Fruit fly (Drosophila melanogaster) whole organism, prepupa: Measurements from ENCODE around the gene CG18661.

Experiments
- CG10631 ChIP-seq: fragments of 200-800 bp; sonication (Bioruptor generic); optimal IDR thresholded peaks from 2 replicates; lab custom pipeline; 2016; ENCODE audit warnings: missing biosample characterization, missing genetic modification characterization
- CG15336 ChIP-seq: fragments of 200-800 bp; sonication (Bioruptor generic); IDR thresholded peaks from 2 replicates; pipeline ENCODE4 v1.3.6; 2022; ENCODE audit warnings: missing biosample characterization, missing genetic modification characterization
- CG16779 ChIP-seq: fragments of 200-800 bp; sonication (Bioruptor generic); optimal IDR thresholded peaks from 3 replicates; lab custom pipeline; 2017; ENCODE audit warnings: missing biosample characterization, mild to moderate bottlenecking, missing genetic modification characterization
- CG31627 ChIP-seq: fragments of 200-800 bp; sonication (Bioruptor generic); optimal IDR thresholded peaks from 3 replicates; lab custom pipeline; 2016; ENCODE audit warnings: missing biosample characterization, missing genetic modification characterization
- CG6792 ChIP-seq: fragments of 200-800 bp; sonication (Bioruptor generic); optimal IDR thresholded peaks from 3 replicates; lab custom pipeline; 2016; ENCODE audit warnings: missing biosample characterization, missing genetic modification characterization
- CG6808 ChIP-seq: fragments of 200-800 bp; sonication (Bioruptor generic); optimal IDR thresholded peaks from 3 replicates; lab custom pipeline; 2017; ENCODE audit warnings: missing biosample characterization, missing genetic modification characterization, mild to moderate bottlenecking, moderate library complexity, missing genetic modification reagents
- CG7368 ChIP-seq: fragments of 200-800 bp; sonication (Bioruptor generic); optimal IDR thresholded peaks from 3 replicates; lab custom pipeline; 2016; ENCODE audit warnings: missing biosample characterization, missing genetic modification characterization
- CG8119 ChIP-seq: fragments of 200-800 bp; sonication (Bioruptor generic); IDR thresholded peaks from 3 replicates; pipeline ENCODE4 v1.3.6; 2022; ENCODE audit warnings: missing biosample characterization, missing genetic modification characterization
- CG8319 ChIP-seq: fragments of 200-800 bp; sonication (Bioruptor generic); optimal IDR thresholded peaks from 3 replicates; lab custom pipeline; 2016; ENCODE audit warnings: missing biosample characterization, missing genetic modification characterization
- CG9139 ChIP-seq: fragments of 200-800 bp; sonication (Bioruptor generic); optimal IDR thresholded peaks from 3 replicates; lab custom pipeline; 2017; ENCODE audit warnings: missing biosample characterization, mild to moderate bottlenecking, missing genetic modification characterization
- Eip75B ChIP-seq: fragments of 200-800 bp; sonication (Bioruptor generic); optimal IDR thresholded peaks from 3 replicates; lab custom pipeline; 2016; ENCODE audit warnings: missing biosample characterization, missing genetic modification characterization
- Eip78C ChIP-seq: fragments of 200-800 bp; sonication (Bioruptor generic); peaks from one replicate; lab custom pipeline; 2016; ENCODE audit warnings: missing biosample characterization, missing genetic modification characterization
- Eip93F ChIP-seq: fragments of 200-800 bp; sonication (Bioruptor generic); optimal IDR thresholded peaks from 2 replicates; lab custom pipeline; 2016; ENCODE audit warnings: missing biosample characterization, mild to moderate bottlenecking, missing genetic modification characterization
- Gug ChIP-seq: fragments of 200-800 bp; sonication (Bioruptor generic); IDR thresholded peaks from 2 replicates; pipeline ENCODE4 v1.3.6; 2022; ENCODE audit warnings: missing biosample characterization, missing genetic modification characterization
- Hr4 ChIP-seq: fragments of 200-800 bp; sonication (Bioruptor generic); optimal IDR thresholded peaks from 3 replicates; lab custom pipeline; 2016; ENCODE audit warnings: missing biosample characterization, missing genetic modification characterization
- Lpt ChIP-seq: fragments of 200-800 bp; sonication (Bioruptor generic); optimal IDR thresholded peaks from 3 replicates; lab custom pipeline; 2016; ENCODE audit warnings: missing biosample characterization, missing genetic modification characterization
- Met ChIP-seq: fragments of 200-800 bp; sonication (Bioruptor generic); optimal IDR thresholded peaks from 3 replicates; lab custom pipeline; 2016; ENCODE audit warnings: missing biosample characterization, missing genetic modification characterization
- OdsH ChIP-seq: fragments of 200-800 bp; sonication (Bioruptor generic); optimal IDR thresholded peaks from 3 replicates; lab custom pipeline; 2016; ENCODE audit warnings: missing biosample characterization, missing genetic modification characterization
- Smox ChIP-seq: fragments of 200-800 bp; sonication (Bioruptor generic); optimal IDR thresholded peaks from 3 replicates; lab custom pipeline; 2016; ENCODE audit warnings: missing biosample characterization, missing genetic modification characterization
- Sox14 ChIP-seq: fragments of 200-800 bp; sonication (Bioruptor generic); optimal IDR thresholded peaks from 3 replicates; lab custom pipeline; 2016; ENCODE audit warnings: missing biosample characterization, missing genetic modification characterization
- Sox15 ChIP-seq: fragments of 200-800 bp; sonication (Bioruptor generic); optimal IDR thresholded peaks from 3 replicates; lab custom pipeline; 2016; ENCODE audit warnings: missing biosample characterization, missing genetic modification characterization
- acj6 ChIP-seq: fragments of 200-800 bp; sonication (Bioruptor generic); optimal IDR thresholded peaks from 3 replicates; lab custom pipeline; 2016; ENCODE audit warnings: missing biosample characterization, missing genetic modification characterization
- cyc ChIP-seq: fragments of 200-800 bp; sonication (Bioruptor generic); optimal IDR thresholded peaks from 3 replicates; lab custom pipeline; 2016; ENCODE audit warnings: missing biosample characterization, missing genetic modification characterization
- dac ChIP-seq: fragments of 200-800 bp; sonication (Bioruptor generic); optimal IDR thresholded peaks from 2 replicates; lab custom pipeline; 2017; ENCODE audit warnings: missing biosample characterization, mild to moderate bottlenecking, missing genetic modification characterization
- eg ChIP-seq: fragments of 200-800 bp; sonication (Bioruptor generic); IDR thresholded peaks from 3 replicates; pipeline ENCODE4 v1.3.6; 2022; ENCODE audit warnings: missing biosample characterization, missing genetic modification characterization
- esn ChIP-seq: fragments of 200-800 bp; sonication (Bioruptor generic); optimal IDR thresholded peaks from 2 replicates; lab custom pipeline; 2016; ENCODE audit warnings: missing biosample characterization, mild to moderate bottlenecking, missing genetic modification characterization, moderate library complexity
- fd59A ChIP-seq: fragments of 200-800 bp; sonication (Bioruptor generic); optimal IDR thresholded peaks from 2 replicates; lab custom pipeline; 2017; ENCODE audit warnings: missing biosample characterization, mild to moderate bottlenecking, missing genetic modification characterization, missing genetic modification reagents
- fd85E ChIP-seq: fragments of 200-800 bp; sonication (Bioruptor generic); optimal IDR thresholded peaks from 3 replicates; lab custom pipeline; 2016; ENCODE audit warnings: missing biosample characterization, missing genetic modification characterization
- salr ChIP-seq, 2 experiments: fragments of 200-800 bp; sonication (Bioruptor generic); optimal IDR thresholded peaks; 3 replicates each; lab custom pipeline; 2016 to 2018; ENCODE audit warnings: missing biosample characterization in 2 of 2, missing genetic modification characterization in 2 of 2, mild to moderate bottlenecking in 1 of 2
- spab ChIP-seq: fragments of 200-800 bp; sonication (Bioruptor generic); optimal IDR thresholded peaks from 2 replicates; lab custom pipeline; 2017; ENCODE audit warnings: missing biosample characterization, mild to moderate bottlenecking, missing genetic modification characterization, missing genetic modification reagents
- ss ChIP-seq, 2 experiments: fragments of 200-800 bp; sonication (Bioruptor generic); optimal IDR thresholded peaks; 2 replicates in 1 of 2; 3 replicates in 1 of 2; lab custom pipeline; 2017 to 2018; ENCODE audit warnings: mild to moderate bottlenecking in 2 of 2, missing biosample characterization in 2 of 2, missing genetic modification characterization in 2 of 2, moderate library complexity in 1 of 2
- topi ChIP-seq: fragments of 200-800 bp; sonication (Bioruptor generic); optimal IDR thresholded peaks from 3 replicates; lab custom pipeline; 2016; ENCODE audit warnings: missing biosample characterization, missing genetic modification characterization
- vri ChIP-seq: fragments of 200-800 bp; sonication (Bioruptor generic); optimal IDR thresholded peaks from 3 replicates; lab custom pipeline; 2016; ENCODE audit warnings: missing biosample characterization, mild to moderate bottlenecking, missing genetic modification characterization

Gene CG18661

dm6 chr2L:9010267-9010666, 12.9 kb downstream of the CG18661 start, which contains the start of gene CG9568:
TSS of gene CG9568 (plus strand) at chr2L:9010583.
- TF ChIP-seq CG10631 (GFP tag; lab: Kevin White, UChicago) (no peak), Smox (GFP tag; lab: Kevin White, UChicago) (no peak), CG8119 (GFP tag; lab: Robert Waterston, UW) (no peak), vri (GFP tag; lab: Kevin White, UChicago) (peak; percentile 70), CG8319 (GFP tag; lab: Kevin White, UChicago) (no peak), Sox15 (GFP tag; lab: Kevin White, UChicago) (no peak), CG6792 (no peak), CG15336 (GFP tag; lab: Robert Waterston, UW) (no peak), Gug (GFP tag; lab: Robert Waterston, UW) (no peak)
- TF ChIP-seq, all 60 proteins: peak for 1

- TF ChIP-seq spab (GFP tag; lab: Kevin White, UChicago) (no peak), dac (GFP tag; lab: Kevin White, UChicago) (no peak), Eip93F (GFP tag; lab: Kevin White, UChicago) (peak; percentile 49), vri (GFP tag; lab: Kevin White, UChicago) (peak; percentile 60), CG6808 (no peak), Eip78C (GFP tag; lab: Kevin White, UChicago) (no peak)
Measured at dm6 chr2L:9011543-9012238, 14.3 kb downstream of the CG18661 start, which contains the start of gene CG13102. TSS of gene CG13102 (plus strand) at chr2L:9012188.

dm6 chr2L:9013968-9014367, 16.6 kb downstream of the CG18661 start, which contains the start of gene Rcd-1r:
TSS of gene Rcd-1r (minus strand) at chr2L:9014068.
- no peak for TF ChIP-seq fd59A
- no peak for TF ChIP-seq CG6808
- no peak for TF ChIP-seq ss (GFP tag; optimal IDR thresholded peaks at IDR 0.05; lab: Kevin White, UChicago)
- TF ChIP-seq acj6: no peak
- TF ChIP-seq CG6792: no peak
- TF ChIP-seq Met (GFP tag; lab: Kevin White, UChicago): no peak
- no peak for TF ChIP-seq esn (GFP tag; lab: Kevin White, UChicago)
- TF ChIP-seq eg (GFP tag; lab: Robert Waterston, UW): no peak
- no peak for TF ChIP-seq CG7368 (GFP tag; lab: Kevin White, UChicago)
- no peak for TF ChIP-seq CG10631 (GFP tag; lab: Kevin White, UChicago)
- no peak for TF ChIP-seq Eip75B (GFP tag; lab: Kevin White, UChicago)
- no peak for TF ChIP-seq CG9139 (GFP tag; lab: Kevin White, UChicago)
- no peak for TF ChIP-seq salr (GFP tag; optimal IDR thresholded peaks at IDR 0.05; lab: Kevin White, UChicago)
- TF ChIP-seq topi (GFP tag; lab: Kevin White, UChicago): no peak
- no peak for TF ChIP-seq Sox14 (GFP tag; lab: Kevin White, UChicago)
- TF ChIP-seq OdsH: no peak

dm6 chr2L:9019438-9019837, 22.0 kb downstream of the CG18661 start:
- TF ChIP-seq fd85E (GFP tag; lab: Kevin White, UChicago) (no peak), esn (GFP tag; lab: Kevin White, UChicago) (no peak), CG6808 (no peak), ss (GFP tag; optimal IDR thresholded peaks at IDR 0.05; lab: Kevin White, UChicago) (no peak), Gug (GFP tag; lab: Robert Waterston, UW) (no peak), CG16779 (tag; lab: Kevin White, UChicago) (no peak), CG9139 (GFP tag; lab: Kevin White, UChicago) (no peak), CG8119 (GFP tag; lab: Robert Waterston, UW) (no peak), CG7368 (GFP tag; lab: Kevin White, UChicago) (no peak), topi (GFP tag; lab: Kevin White, UChicago) (no peak), Eip78C (GFP tag; lab: Kevin White, UChicago) (no peak), dac (GFP tag; lab: Kevin White, UChicago) (no peak), cyc (GFP tag; lab: Kevin White, UChicago) (no peak), Hr4 (GFP tag; lab: Kevin White, UChicago) (no peak), Lpt (GFP tag; lab: Kevin White, UChicago) (no peak), CG31627 (GFP tag; lab: Kevin White, UChicago) (no peak)
- TF ChIP-seq, all 60 proteins: peak for 0
